Fruit fly (Drosophila melanogaster) whole organism: ENCODE data around the gene fy.

Experiments
- CG8478 ChIP-seq: fragments of >200 bp; optimal IDR thresholded peaks from 2 replicates; lab custom pipeline; 2018; ENCODE audit warnings: inconsistent platforms
- Dll ChIP-seq: fragments of >200 bp; optimal IDR thresholded peaks from 2 replicates; lab custom pipeline; 2017
- EcR ChIP-seq, 2 experiments: fragments of >200 bp; optimal IDR thresholded peaks; 2 replicates each; lab custom pipeline; 2017; ENCODE audit warnings: missing biosample characterization in 2 of 2, missing genetic modification characterization in 2 of 2, missing genetic modification reagents in 2 of 2
- pan ChIP-seq: fragments of >200 bp; optimal IDR thresholded peaks from 2 replicates; lab custom pipeline; 2017
- psq ChIP-seq: fragments of >200 bp; optimal IDR thresholded peaks from 2 replicates; lab custom pipeline; 2017
- usp ChIP-seq: fragments of >200 bp; optimal IDR thresholded peaks from 2 replicates; lab custom pipeline; 2017; ENCODE audit warnings: missing biosample characterization, missing genetic modification characterization, mixed read lengths

fy gene

DNA sequence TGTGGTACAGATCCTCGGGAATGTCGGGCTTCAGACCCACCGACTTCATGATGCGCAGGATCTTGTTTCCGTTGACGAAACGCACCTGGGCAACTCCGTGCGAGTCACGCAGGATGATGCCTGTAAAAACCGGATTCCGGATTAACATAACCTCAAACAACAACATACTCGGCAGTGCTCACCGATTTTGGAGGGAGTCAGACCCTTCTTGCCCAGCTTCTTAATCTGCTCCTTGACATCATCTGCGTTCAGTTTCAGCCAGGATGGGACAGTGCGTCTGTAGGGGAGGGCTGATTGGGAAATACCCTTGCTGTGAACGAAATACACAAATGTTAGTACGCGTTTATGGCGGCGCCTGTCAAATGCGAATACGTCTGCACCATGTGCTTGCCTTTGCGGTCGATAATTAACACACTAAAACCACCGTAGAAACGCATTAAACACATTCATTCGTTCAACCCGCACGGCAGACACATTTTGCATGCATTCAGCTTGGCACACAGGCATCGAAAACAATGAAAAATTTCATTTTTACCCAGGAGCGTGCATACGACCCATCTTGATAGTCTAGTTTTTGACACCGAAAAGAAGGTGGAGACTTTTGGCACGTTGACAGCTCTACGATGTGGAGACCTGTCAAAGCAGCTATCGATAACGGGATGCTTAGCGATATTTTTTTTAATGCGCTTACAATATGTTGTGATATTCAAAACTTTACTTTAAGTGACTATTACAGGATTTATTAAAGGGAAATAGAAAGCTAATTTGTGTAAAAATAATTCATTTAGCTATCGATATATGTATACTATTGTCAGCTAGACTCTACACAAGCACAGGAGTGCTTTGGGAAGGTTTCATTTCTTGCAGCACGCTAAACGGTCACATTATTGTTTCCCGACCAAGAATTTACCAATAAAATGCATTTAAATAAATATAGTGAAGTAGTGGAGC lies 38.8 kb downstream of the fy start, which contains the start of the genes RpS13 and CSN8:
RpS13 (minus strand) TSS at position 657 of the 951 bp plus-strand sequence.
CSN8 (plus strand) TSS at position 850 of the 951 bp plus-strand sequence.
- TF ChIP-seq Dll (lab: Kevin White, UChicago), result no peak
- TF ChIP-seq psq (lab: Kevin White, UChicago), result no peak

dm6 chr2L:8362955-8363285 lies 40.2 kb downstream of the fy start:
- TF ChIP-seq usp (GFP tag; lab: Kevin White, UChicago) (no peak), psq (lab: Kevin White, UChicago) (no peak), Dll (lab: Kevin White, UChicago) (no peak), CG8478 (lab: Kevin White, UChicago) (no peak), pan (lab: Kevin White, UChicago) (no peak)

dm6 chr2L:8362273-8362954 lies 40.7 kb downstream of the fy start, which contains the start of gene CG7627:
Gene CG7627, minus strand, starts transcription at chr2L:8362469.
- TF ChIP-seq psq (lab: Kevin White, UChicago) (no peak), usp (GFP tag; lab: Kevin White, UChicago) (no peak), pan (lab: Kevin White, UChicago) (no peak), EcR (GFP tag; optimal IDR thresholded peaks at IDR 0.05; lab: Kevin White, UChicago) (no peak)

- no peak for TF ChIP-seq Dll (lab: Kevin White, UChicago)
- no peak for TF ChIP-seq usp (GFP tag; lab: Kevin White, UChicago)
- no peak for TF ChIP-seq psq (lab: Kevin White, UChicago)
- TF ChIP-seq pan (lab: Kevin White, UChicago), result no peak
- no peak for TF ChIP-seq EcR (GFP tag; optimal IDR thresholded peaks at IDR 0.05; lab: Kevin White, UChicago)
- TF ChIP-seq CG8478 (lab: Kevin White, UChicago), result no peak
Measured at dm6 chr2L:8361204-8361952, 41.7 kb downstream of the fy start.

DNA sequence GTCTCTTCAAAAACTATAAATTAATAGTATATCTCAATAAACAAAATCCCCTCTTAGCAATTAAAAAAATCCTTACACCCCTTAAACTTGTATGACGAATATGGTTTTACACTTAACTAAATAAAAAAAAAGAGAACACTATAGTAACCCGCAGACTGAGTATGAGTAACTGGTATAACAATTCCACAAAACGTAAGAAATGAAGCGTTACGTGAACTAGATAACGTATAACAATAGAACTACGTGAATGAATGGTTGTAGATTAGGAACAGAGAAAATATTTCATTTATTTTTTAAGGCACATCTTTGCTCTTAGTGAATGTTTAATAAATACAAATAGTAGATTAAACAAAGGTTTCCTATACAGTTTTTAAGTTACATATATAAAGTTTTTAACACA lies 47.7 kb downstream of the fy start:
- TF ChIP-seq EcR (GFP tag; optimal IDR thresholded peaks at IDR 0.05; lab: Kevin White, UChicago) (no peak), pan (lab: Kevin White, UChicago) (no peak), usp (GFP tag; lab: Kevin White, UChicago) (no peak), Dll (lab: Kevin White, UChicago) (no peak), CG8478 (lab: Kevin White, UChicago) (no peak), psq (lab: Kevin White, UChicago) (no peak)

DNA sequence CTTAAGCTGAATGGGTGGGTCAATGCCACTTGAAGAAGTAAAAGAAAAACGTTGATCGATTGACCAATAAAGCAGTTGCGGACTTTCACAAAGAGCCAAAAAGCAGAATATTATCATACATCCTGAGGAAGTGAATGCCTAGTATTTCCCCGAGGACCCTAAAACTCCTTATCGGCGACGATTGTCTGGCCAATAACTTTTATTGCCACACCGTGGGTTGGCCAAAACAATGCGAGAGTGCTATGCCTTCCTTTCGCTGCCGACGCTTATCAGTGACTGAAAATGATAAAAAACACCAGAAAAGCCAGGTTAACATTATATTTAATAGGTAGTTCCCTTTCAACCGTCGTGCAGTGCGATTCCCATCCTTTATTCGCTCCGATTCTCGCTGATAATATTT lies 51.2 kb downstream of the fy start, which contains the start of gene Mur29B:
Mur29B (plus strand) TSS at position 324 of the 400 bp plus-strand sequence.
- TF ChIP-seq CG8478 (lab: Kevin White, UChicago) (no peak), Dll (lab: Kevin White, UChicago) (no peak), pan (lab: Kevin White, UChicago) (no peak), psq (lab: Kevin White, UChicago) (no peak), EcR (GFP tag; optimal IDR thresholded peaks at IDR 0.05; lab: Kevin White, UChicago) (no peak), usp (GFP tag; lab: Kevin White, UChicago) (no peak)
